Worm (Caenorhabditis elegans) whole organism, L1 larva: ENCODE measurements around the gene eol-1.
A peak's percentile ranks its signal among the peaks of the same experiment; 100 is the strongest.

Experiments used
- C04F5.9 ChIP-seq: sonication (generic microtip); optimal IDR thresholded peaks from 2 replicates; lab custom pipeline; 2016; ENCODE audit warnings: missing genetic modification characterization, missing compliant biosample characterization
- aha-1 ChIP-seq: fragments of 150-350 bp; optimal IDR thresholded peaks from 2 replicates; lab custom pipeline; 2014; ENCODE audit warnings: missing biosample characterization, missing genetic modification characterization
- alr-1 ChIP-seq: fragments of 200-800 bp; sonication (Bioruptor generic); optimal IDR thresholded peaks from 2 replicates; lab custom pipeline; 2018; ENCODE audit warnings: borderline replicate concordance, mild to moderate bottlenecking, missing genetic modification characterization, missing compliant biosample characterization
- ceh-88 ChIP-seq: fragments of 200-800 bp; sonication (Bioruptor generic); IDR thresholded peaks from 2 replicates; pipeline ENCODE4 v1.3.6; 2022; ENCODE audit warnings: missing genetic modification characterization, missing compliant biosample characterization
- dpl-1 ChIP-seq, 3 experiments: fragments of 150-350 bp in 2 of 3; sonication (generic microtip) in 1 of 3; optimal IDR thresholded peaks; 2 replicates each; lab custom pipeline; 2014 to 2017; ENCODE audit warnings: missing biosample characterization in 3 of 3, missing genetic modification characterization in 3 of 3, missing genetic modification reagents in 3 of 3
- dsc-1 ChIP-seq: sonication (generic microtip); optimal IDR thresholded peaks from 2 replicates; lab custom pipeline; 2016; ENCODE audit warnings: mild to moderate bottlenecking, missing genetic modification characterization, missing compliant biosample characterization
- egl-27 ChIP-seq, 2 experiments: fragments of 150-350 bp in 1 of 2; sonication (generic microtip); optimal IDR thresholded peaks; 3 replicates each; lab custom pipeline; 2017 to 2018; ENCODE audit warnings: missing biosample characterization in 2 of 2, missing genetic modification characterization in 2 of 2, missing genetic modification reagents in 2 of 2
- ets-5 ChIP-seq: fragments of 200-800 bp; sonication (Bioruptor generic); IDR thresholded peaks from 2 replicates; pipeline ENCODE4 v1.3.6; 2022; ENCODE audit warnings: missing genetic modification characterization, missing compliant biosample characterization
- fkh-10 ChIP-seq: sonication (generic microtip); optimal IDR thresholded peaks from 2 replicates; lab custom pipeline; 2017; ENCODE audit warnings: missing biosample characterization, missing genetic modification reagents, missing genetic modification characterization
- fkh-4 ChIP-seq: sonication (generic microtip); optimal IDR thresholded peaks from 2 replicates; lab custom pipeline; 2016; ENCODE audit warnings: missing compliant biosample characterization, missing genetic modification characterization, borderline replicate concordance
- fkh-8 ChIP-seq: sonication (generic microtip); optimal IDR thresholded peaks from 2 replicates; lab custom pipeline; 2016; ENCODE audit warnings: mild to moderate bottlenecking, missing genetic modification characterization, missing compliant biosample characterization
- grh-1 ChIP-seq: fragments of 200-800 bp; sonication (Bioruptor generic); IDR thresholded peaks from 2 replicates; pipeline ENCODE4 v1.3.6; 2022; ENCODE audit warnings: missing genetic modification reagents, missing genetic modification characterization, missing compliant biosample characterization
- hlh-17 ChIP-seq: fragments of 200-800 bp; sonication (Bioruptor generic); optimal IDR thresholded peaks from 2 replicates; lab custom pipeline; 2018; ENCODE audit warnings: missing genetic modification characterization, mild to moderate bottlenecking, missing compliant biosample characterization, moderate library complexity, borderline replicate concordance
- jun-1 ChIP-seq: fragments of 150-350 bp; optimal IDR thresholded peaks from 2 replicates; lab custom pipeline; 2014; ENCODE audit warnings: missing biosample characterization, missing genetic modification reagents, missing genetic modification characterization
- lin-15B ChIP-seq: fragments of 150-350 bp; sonication (generic microtip); optimal IDR thresholded peaks from 3 replicates; lab custom pipeline; 2014; ENCODE audit warnings: missing biosample characterization, missing genetic modification characterization
- lir-3 ChIP-seq: sonication (generic microtip); optimal IDR thresholded peaks from 2 replicates; lab custom pipeline; 2016; ENCODE audit warnings: mild to moderate bottlenecking, missing genetic modification characterization, moderate library complexity, missing compliant biosample characterization; ENCODE audit not compliant: poor library complexity
- mep-1 ChIP-seq: fragments of 150-350 bp; optimal IDR thresholded peaks from 2 replicates; lab custom pipeline; 2014; ENCODE audit warnings: missing biosample characterization, missing genetic modification characterization
- nhr-11 ChIP-seq: fragments of 150-350 bp; optimal IDR thresholded peaks from 2 replicates; lab custom pipeline; 2014; ENCODE audit warnings: missing biosample characterization, missing genetic modification characterization
- nhr-19 ChIP-seq: fragments of 200-800 bp; sonication (Bioruptor generic); conservative IDR thresholded peaks from 2 replicates; pipeline ENCODE4 v1.3.6; 2022; ENCODE audit warnings: missing genetic modification characterization, missing compliant biosample characterization
- nhr-237 ChIP-seq: fragments of 150-350 bp; optimal IDR thresholded peaks from 2 replicates; lab custom pipeline; 2014; ENCODE audit warnings: missing biosample characterization, missing genetic modification characterization
- nhr-28 ChIP-seq: fragments of 150-350 bp; optimal IDR thresholded peaks from 2 replicates; lab custom pipeline; 2014; ENCODE audit warnings: missing biosample characterization, missing genetic modification characterization
- nhr-47 ChIP-seq: sonication (generic microtip); optimal IDR thresholded peaks from 2 replicates; lab custom pipeline; 2016; ENCODE audit warnings: mild to moderate bottlenecking, missing genetic modification characterization, moderate library complexity, missing compliant biosample characterization
- nhr-71 ChIP-seq: sonication (generic microtip); optimal IDR thresholded peaks from 2 replicates; lab custom pipeline; 2016; ENCODE audit warnings: mild to moderate bottlenecking, missing genetic modification characterization, moderate library complexity, missing compliant biosample characterization
- nhr-76 ChIP-seq: sonication (generic microtip); optimal IDR thresholded peaks from 2 replicates; lab custom pipeline; 2017; ENCODE audit warnings: missing biosample characterization, missing genetic modification characterization
- pag-3 ChIP-seq: sonication (generic microtip); optimal IDR thresholded peaks from 2 replicates; lab custom pipeline; 2017; ENCODE audit warnings: missing genetic modification characterization, mild to moderate bottlenecking, missing compliant biosample characterization, antibody characterized with exemption, borderline replicate concordance; ENCODE audit not compliant: insufficient read depth
- pax-3 ChIP-seq: fragments of 200-800 bp; sonication (Bioruptor generic); optimal IDR thresholded peaks from 2 replicates; lab custom pipeline; 2018; ENCODE audit warnings: mild to moderate bottlenecking, missing genetic modification characterization, moderate library complexity, missing compliant biosample characterization
- tbx-2 ChIP-seq: sonication (generic microtip); optimal IDR thresholded peaks from 2 replicates; lab custom pipeline; 2016; ENCODE audit warnings: missing genetic modification characterization, missing compliant biosample characterization
- unc-30 ChIP-seq: sonication (generic microtip); optimal IDR thresholded peaks from 2 replicates; lab custom pipeline; 2017; ENCODE audit warnings: missing biosample characterization, missing genetic modification characterization
- unc-62 ChIP-seq: fragments of 150-350 bp; optimal IDR thresholded peaks from 2 replicates; lab custom pipeline; 2014; ENCODE audit warnings: missing biosample characterization, missing genetic modification reagents, missing genetic modification characterization
- vab-15 ChIP-seq: sonication (generic microtip); optimal IDR thresholded peaks from 2 replicates; lab custom pipeline; 2017; ENCODE audit warnings: missing genotype, mild to moderate bottlenecking, missing genetic modification characterization, missing compliant biosample characterization
- xbp-1 ChIP-seq: sonication (generic microtip); optimal IDR thresholded peaks from 2 replicates; lab custom pipeline; 2016; ENCODE audit warnings: missing genetic modification characterization, missing compliant biosample characterization
- zag-1 ChIP-seq: fragments of 150-350 bp; optimal IDR thresholded peaks from 2 replicates; lab custom pipeline; 2014; ENCODE audit warnings: missing biosample characterization, missing genetic modification characterization

eol-1 gene

ce11 chrV:13949752-13950151 lies 31.0 kb downstream of the eol-1 start, which contains the start of gene R10D12.7:
Gene R10D12.7 (plus strand): TSS chrV:13950052.
- TF ChIP-seq hlh-17 (GFP tag; lab: Kevin White, UChicago) (no peak), aha-1 (no peak), alr-1 (tag; lab: Kevin White, UChicago) (no peak), fkh-10 (no peak), mep-1 (no peak), tbx-2 (tag; lab: Kevin White, UChicago) (no peak), nhr-19 (GFP tag; lab: Robert Waterston, UW) (no peak), fkh-8 (tag; lab: Kevin White, UChicago) (no peak), lir-3 (tag; lab: Kevin White, UChicago) (no peak), fkh-4 (tag; lab: Kevin White, UChicago) (no peak), vab-15 (tag; lab: Kevin White, UChicago) (no peak), nhr-237 (tag; lab: Kevin White, UChicago) (no peak), xbp-1 (tag; lab: Kevin White, UChicago) (no peak)

ce11 chrV:13949010-13949409 lies 31.7 kb downstream of the eol-1 start, which contains the start of gene R10D12.6:
Gene R10D12.6 (plus strand): TSS chrV:13949310.
- TF ChIP-seq unc-30 (no peak), pax-3 (no peak), nhr-76 (tag; lab: Kevin White, UChicago) (no peak)

- no peak for TF ChIP-seq pag-3 (tag; lab: Kevin White, UChicago)
Measured at ce11 chrV:13946385-13947019, 34.2 kb downstream of the eol-1 start, which contains the start of the genes srx-10 and clec-226. Gene srx-10 (minus strand): TSS chrV:13946485. Gene clec-226 (plus strand): TSS chrV:13946969.

ce11 chrV:13942082-13942481 lies 38.6 kb downstream of the eol-1 start, which contains the start of gene dpr-1:
Gene dpr-1 (minus strand): TSS chrV:13942182.
- no peak for TF ChIP-seq lin-15B (tag; lab: Kevin White, UChicago)
- no peak for TF ChIP-seq unc-30
- no peak for TF ChIP-seq dsc-1
- TF ChIP-seq unc-62 (GFP tag; lab: Kevin White, UChicago): no peak
- no peak for TF ChIP-seq ets-5 (GFP tag; lab: Robert Waterston, UW)
- no peak for TF ChIP-seq C04F5.9 (tag; lab: Kevin White, UChicago)
- no peak for TF ChIP-seq grh-1
- no peak for TF ChIP-seq jun-1 (tag; lab: Kevin White, UChicago)
- no peak for TF ChIP-seq nhr-47 (tag; lab: Kevin White, UChicago)
- TF ChIP-seq fkh-8 (tag; lab: Kevin White, UChicago): no peak
- no peak for TF ChIP-seq pax-3
- TF ChIP-seq ceh-88 (GFP tag; lab: Robert Waterston, UW): no peak
- TF ChIP-seq fkh-10: no peak
- TF ChIP-seq, all 84 proteins: peak for 0

ce11 chrV:13936850-13937249 lies 43.9 kb downstream of the eol-1 start, which contains the start of gene srw-145:
Gene srw-145 (plus strand): TSS chrV:13937150.
- TF ChIP-seq zag-1 (no peak), nhr-11 (peak; percentile 31), egl-27 (tag; optimal IDR thresholded peaks at IDR 0.05; lab: Kevin White, UChicago) (no peak), nhr-71 (tag; lab: Kevin White, UChicago) (peak; percentile 48), dpl-1 (GFP tag; optimal IDR thresholded peaks at IDR 0.05; lab: Kevin White, UChicago) (no peak), nhr-47 (tag; lab: Kevin White, UChicago) (peak; percentile 44), nhr-28 (tag; lab: Kevin White, UChicago) (no peak), fkh-8 (tag; lab: Kevin White, UChicago) (peak; percentile 45)
- TF ChIP-seq, all 84 proteins: peak for 4
